Worm (Caenorhabditis elegans) whole organism, L2 larva: ENCODE results near the gene mfsd-12.

ENCODE experiments used
- R02D3.7 ChIP-seq: fragments of 150-350 bp; optimal IDR thresholded peaks from 2 replicates; lab custom pipeline; 2014; ENCODE audit warnings: missing biosample characterization, missing genetic modification characterization
- alr-1 ChIP-seq: fragments of 150-350 bp; optimal IDR thresholded peaks from 2 replicates; lab custom pipeline; 2014; ENCODE audit warnings: missing biosample characterization, missing genetic modification characterization
- aly-2 ChIP-seq: fragments of 150-350 bp; optimal IDR thresholded peaks from 2 replicates; lab custom pipeline; 2014; ENCODE audit warnings: missing biosample characterization, missing genetic modification characterization
- lsy-2 ChIP-seq, 2 experiments: fragments of 150-350 bp in 1 of 2; sonication (generic microtip) in 1 of 2; optimal IDR thresholded peaks; 2 replicates each; lab custom pipeline; 2014 to 2017; ENCODE audit warnings: missing biosample characterization in 2 of 2, missing genetic modification characterization in 2 of 2
- mab-5 ChIP-seq: fragments of 150-350 bp; optimal IDR thresholded peaks from 2 replicates; lab custom pipeline; 2014; ENCODE audit warnings: missing biosample characterization, missing genetic modification characterization
- mdl-1 ChIP-seq, 2 experiments: fragments of 150-350 bp in 1 of 2; sonication (generic microtip) in 1 of 2; optimal IDR thresholded peaks; 2 replicates each; lab custom pipeline; 2017; ENCODE audit warnings: missing biosample characterization in 2 of 2, missing genetic modification characterization in 2 of 2
- nhr-129 ChIP-seq: fragments of 150-350 bp; optimal IDR thresholded peaks from 2 replicates; lab custom pipeline; 2014; ENCODE audit warnings: missing biosample characterization, missing genetic modification characterization
- nhr-25 ChIP-seq: fragments of 150-350 bp; sonication (generic microtip); optimal IDR thresholded peaks from 3 replicates; lab custom pipeline; 2014; ENCODE audit warnings: missing biosample characterization, missing genetic modification characterization
- peb-1 ChIP-seq: fragments of 150-350 bp; optimal IDR thresholded peaks from 2 replicates; lab custom pipeline; 2014; ENCODE audit warnings: missing biosample characterization, missing genetic modification characterization
- skn-1 ChIP-seq: sonication (generic microtip); optimal IDR thresholded peaks from 2 replicates; lab custom pipeline; 2017; ENCODE audit warnings: missing biosample characterization, missing genetic modification characterization
- snpc-4 ChIP-seq: fragments of 150-350 bp; optimal IDR thresholded peaks from 2 replicates; lab custom pipeline; 2014; ENCODE audit warnings: missing biosample characterization, missing genetic modification characterization
- unc-62 ChIP-seq: fragments of 150-350 bp; optimal IDR thresholded peaks from 2 replicates; lab custom pipeline; 2014; ENCODE audit warnings: missing biosample characterization, missing genetic modification reagents, missing genetic modification characterization
- zag-1 ChIP-seq: fragments of 150-350 bp; optimal IDR thresholded peaks from 2 replicates; lab custom pipeline; 2014; ENCODE audit warnings: missing biosample characterization, missing genetic modification characterization
- ztf-1 ChIP-seq: fragments of 200-800 bp; sonication (Bioruptor generic); conservative IDR thresholded peaks from 2 replicates; pipeline ENCODE4 v1.3.6; 2022; ENCODE audit warnings: missing genetic modification characterization, missing compliant biosample characterization

- no peak for TF ChIP-seq zag-1
- TF ChIP-seq ztf-1 (GFP tag; lab: Robert Waterston, UW) = no peak
- TF ChIP-seq R02D3.7 = no peak
- TF ChIP-seq aly-2 = no peak
- TF ChIP-seq skn-1 (tag; lab: Kevin White, UChicago) = no peak
- TF ChIP-seq mdl-1 (tag; optimal IDR thresholded peaks at IDR 0.05; lab: Kevin White, UChicago) = peak in 1 of 2 experiments; percentile 55
- TF ChIP-seq snpc-4 (tag; lab: Kevin White, UChicago) = no peak
- TF ChIP-seq lsy-2 (tag; optimal IDR thresholded peaks at IDR 0.05; lab: Kevin White, UChicago) = peak; percentile 28 to 54
- TF ChIP-seq peb-1 (tag; lab: Kevin White, UChicago) = no peak
- TF ChIP-seq mab-5 (tag; lab: Kevin White, UChicago) = no peak
- no peak for TF ChIP-seq alr-1 (tag; lab: Kevin White, UChicago)
- no peak for TF ChIP-seq nhr-25 (tag; lab: Kevin White, UChicago)
- TF ChIP-seq unc-62 (GFP tag; lab: Kevin White, UChicago) = no peak
- peak; percentile 57 for TF ChIP-seq nhr-129 (tag; lab: Kevin White, UChicago)
These were observed 32.2 kb upstream of the mfsd-12 start for ce11 chrX:4635643-4636042.
